Worm (Caenorhabditis elegans) whole organism, L3 larva: ENCODE data around the gene rps-25.
A peak's percentile ranks its signal among the peaks of the same experiment; 100 is the strongest.

Experiments used
- R02D3.7 ChIP-seq: fragments of 150-350 bp; optimal IDR thresholded peaks from 2 replicates; lab custom pipeline; 2014; ENCODE audit warnings: missing biosample characterization, missing genetic modification characterization
- ZK546.5 ChIP-seq: sonication (generic microtip); optimal IDR thresholded peaks from 2 replicates; lab custom pipeline; 2017; ENCODE audit warnings: missing biosample characterization, missing genetic modification characterization
- ama-1 ChIP-seq: fragments of 150-350 bp; optimal IDR thresholded peaks from 2 replicates; lab custom pipeline; 2018
- ceh-16 ChIP-seq: sonication (generic microtip); optimal IDR thresholded peaks from 2 replicates; lab custom pipeline; 2017; ENCODE audit warnings: missing biosample characterization, missing genetic modification characterization
- ceh-28 ChIP-seq: fragments of 150-350 bp; optimal IDR thresholded peaks from 2 replicates; lab custom pipeline; 2014; ENCODE audit warnings: missing biosample characterization, missing genetic modification reagents, missing genetic modification characterization
- ceh-82 ChIP-seq: fragments of 150-350 bp; optimal IDR thresholded peaks from 2 replicates; lab custom pipeline; 2014; ENCODE audit warnings: missing biosample characterization, missing genetic modification characterization
- ceh-9 ChIP-seq: sonication (generic microtip); optimal IDR thresholded peaks from 2 replicates; lab custom pipeline; 2018; ENCODE audit warnings: missing biosample characterization, missing genetic modification characterization
- daf-12 ChIP-seq: fragments of 150-350 bp; optimal IDR thresholded peaks from 2 replicates; lab custom pipeline; 2014; ENCODE audit warnings: missing biosample characterization, missing genetic modification reagents, missing genetic modification characterization
- egl-27 ChIP-seq: sonication (generic microtip); optimal IDR thresholded peaks from 4 replicates; lab custom pipeline; 2017; ENCODE audit warnings: missing biosample characterization, missing genetic modification reagents, missing genetic modification characterization
- egl-5 ChIP-seq: fragments of 150-350 bp; optimal IDR thresholded peaks from 2 replicates; lab custom pipeline; 2017; ENCODE audit warnings: missing biosample characterization, missing genetic modification reagents, missing genetic modification characterization, inconsistent platforms
- elt-2 ChIP-seq: sonication (generic microtip); optimal IDR thresholded peaks from 2 replicates; lab custom pipeline; 2016; ENCODE audit warnings: missing genetic modification reagents, mild to moderate bottlenecking, missing genetic modification characterization, missing compliant biosample characterization
- elt-3 ChIP-seq, 3 experiments: fragments of 150-350 bp in 1 of 3; sonication (generic microtip) in 2 of 3; optimal IDR thresholded peaks; 2 replicates in 2 of 3; 4 replicates in 1 of 3; lab custom pipeline; 2014 to 2017; ENCODE audit warnings: missing biosample characterization in 3 of 3, missing genetic modification characterization in 3 of 3
- eor-1 ChIP-seq, 2 experiments: fragments of 150-350 bp; optimal IDR thresholded peaks; 2 replicates each; lab custom pipeline; 2014 to 2018; ENCODE audit warnings: missing biosample characterization in 2 of 2, missing genetic modification characterization in 2 of 2
- fkh-10 ChIP-seq: sonication (generic microtip); optimal IDR thresholded peaks from 2 replicates; lab custom pipeline; 2017; ENCODE audit warnings: missing biosample characterization, missing genetic modification reagents, missing genetic modification characterization
- fkh-2 ChIP-seq: fragments of 150-350 bp; optimal IDR thresholded peaks from 2 replicates; lab custom pipeline; 2014; ENCODE audit warnings: missing biosample characterization, missing genetic modification reagents, missing genetic modification characterization
- fos-1 ChIP-seq: fragments of 150-350 bp; optimal IDR thresholded peaks from 2 replicates; lab custom pipeline; 2014; ENCODE audit warnings: missing biosample characterization, missing genetic modification characterization
- hmg-11 ChIP-seq: sonication (generic microtip); optimal IDR thresholded peaks from 2 replicates; lab custom pipeline; 2016; ENCODE audit warnings: missing genetic modification characterization, missing compliant biosample characterization
- jun-1 ChIP-seq: fragments of 150-350 bp; optimal IDR thresholded peaks from 2 replicates; lab custom pipeline; 2014; ENCODE audit warnings: missing biosample characterization, missing genetic modification reagents, missing genetic modification characterization
- lin-15B ChIP-seq: fragments of 150-350 bp; optimal IDR thresholded peaks from 2 replicates; lab custom pipeline; 2014; ENCODE audit warnings: missing biosample characterization, missing genetic modification characterization
- lin-39 ChIP-seq: fragments of 150-350 bp; optimal IDR thresholded peaks from 2 replicates; lab custom pipeline; 2018; ENCODE audit warnings: missing biosample characterization, missing genetic modification reagents, missing genetic modification characterization
- lsy-12 ChIP-seq: sonication (generic microtip); optimal IDR thresholded peaks from 2 replicates; lab custom pipeline; 2016; ENCODE audit warnings: mild to moderate bottlenecking, missing genetic modification characterization, missing compliant biosample characterization
- mdl-1 ChIP-seq: fragments of 150-350 bp; optimal IDR thresholded peaks from 2 replicates; lab custom pipeline; 2014; ENCODE audit warnings: missing biosample characterization, missing genetic modification characterization
- nfya-1 ChIP-seq: sonication (generic microtip); optimal IDR thresholded peaks from 2 replicates; lab custom pipeline; 2017; ENCODE audit warnings: missing genetic modification characterization, mild to moderate bottlenecking, missing compliant biosample characterization, antibody characterized with exemption, moderate library complexity; ENCODE audit not compliant: insufficient read depth
- nhr-11 ChIP-seq: fragments of 150-350 bp; optimal IDR thresholded peaks from 2 replicates; lab custom pipeline; 2014; ENCODE audit warnings: missing biosample characterization, missing genetic modification characterization
- nhr-12 ChIP-seq: fragments of 150-350 bp; optimal IDR thresholded peaks from 2 replicates; lab custom pipeline; 2014; ENCODE audit warnings: missing biosample characterization, missing genetic modification characterization
- nhr-23 ChIP-seq: fragments of 150-350 bp; optimal IDR thresholded peaks from 2 replicates; lab custom pipeline; 2014; ENCODE audit warnings: missing biosample characterization, missing genetic modification reagents, missing genetic modification characterization
- nhr-237 ChIP-seq: fragments of 150-350 bp; optimal IDR thresholded peaks from 2 replicates; lab custom pipeline; 2014; ENCODE audit warnings: missing biosample characterization, missing genetic modification characterization
- nhr-28 ChIP-seq: fragments of 150-350 bp; optimal IDR thresholded peaks from 2 replicates; lab custom pipeline; 2014; ENCODE audit warnings: missing biosample characterization, missing genetic modification characterization
- nhr-43 ChIP-seq: sonication (generic microtip); optimal IDR thresholded peaks from 2 replicates; lab custom pipeline; 2016; ENCODE audit warnings: mild to moderate bottlenecking, missing genetic modification characterization, missing compliant biosample characterization; ENCODE audit not compliant: poor library complexity, severe bottlenecking
- nhr-67 ChIP-seq: fragments of 150-350 bp; optimal IDR thresholded peaks from 2 replicates; lab custom pipeline; 2014; ENCODE audit warnings: missing biosample characterization, missing genetic modification characterization
- nhr-76 ChIP-seq: fragments of 150-350 bp; sonication (generic microtip); optimal IDR thresholded peaks from 5 replicates; lab custom pipeline; 2014; ENCODE audit warnings: missing biosample characterization, missing genetic modification characterization
- pha-4 ChIP-seq: fragments of 150-350 bp; optimal IDR thresholded peaks from 2 replicates; lab custom pipeline; 2014; ENCODE audit warnings: missing biosample characterization, missing genetic modification reagents, missing genetic modification characterization
- pqm-1 ChIP-seq: fragments of 150-350 bp; optimal IDR thresholded peaks from 2 replicates; lab custom pipeline; 2017; ENCODE audit warnings: missing biosample characterization, missing genetic modification characterization, inconsistent platforms
- sea-2 ChIP-seq: fragments of 150-350 bp; sonication (generic microtip); optimal IDR thresholded peaks from 4 replicates; lab custom pipeline; 2014; ENCODE audit warnings: missing biosample characterization, missing genetic modification reagents, missing genetic modification characterization
- snpc-4 ChIP-seq: fragments of 150-350 bp; optimal IDR thresholded peaks from 2 replicates; lab custom pipeline; 2014; ENCODE audit warnings: missing biosample characterization, missing genetic modification characterization
- tbx-2 ChIP-seq: sonication (generic microtip); optimal IDR thresholded peaks from 2 replicates; lab custom pipeline; 2016; ENCODE audit warnings: mild to moderate bottlenecking, missing genetic modification characterization, missing compliant biosample characterization
- unc-39 ChIP-seq: sonication (generic microtip); optimal IDR thresholded peaks from 4 replicates; lab custom pipeline; 2017; ENCODE audit warnings: missing biosample characterization, missing genetic modification characterization
- unc-62 ChIP-seq: fragments of 150-350 bp; sonication (generic microtip); optimal IDR thresholded peaks from 4 replicates; lab custom pipeline; 2014; ENCODE audit warnings: missing biosample characterization, missing genetic modification reagents, missing genetic modification characterization
- zag-1 ChIP-seq: fragments of 150-350 bp; optimal IDR thresholded peaks from 2 replicates; lab custom pipeline; 2014; ENCODE audit warnings: missing biosample characterization, missing genetic modification characterization
- ztf-11 ChIP-seq: fragments of 150-350 bp; optimal IDR thresholded peaks from 2 replicates; lab custom pipeline; 2014; ENCODE audit warnings: missing biosample characterization, missing genetic modification characterization
- ztf-4 ChIP-seq: fragments of 150-350 bp; optimal IDR thresholded peaks from 2 replicates; lab custom pipeline; 2014; ENCODE audit warnings: missing biosample characterization, missing genetic modification characterization

Gene rps-25

ce11 chrIV:5952966-5953365, 5.6 kb upstream of the rps-25 start:
- TF ChIP-seq hmg-11 (tag; lab: Kevin White, UChicago) (peak; percentile 52), lin-15B (tag; lab: Kevin White, UChicago) (peak; percentile 35), nhr-237 (tag; lab: Kevin White, UChicago) (no peak), ceh-28 (tag; lab: Kevin White, UChicago) (peak; percentile 33), nfya-1 (tag; lab: Kevin White, UChicago) (peak; percentile 77), zag-1 (no peak), unc-39 (tag; lab: Kevin White, UChicago) (no peak), lin-39 (tag; lab: Kevin White, UChicago) (peak; percentile 72), sea-2 (peak; percentile 54), fkh-10 (GFP tag; lab: Kevin White, UChicago) (peak; percentile 65), tbx-2 (tag; lab: Kevin White, UChicago) (peak; percentile 4)

ce11 chrIV:5949964-5950363, 2.6 kb upstream of the rps-25 start:
- no peak for TF ChIP-seq nhr-11 (tag; lab: Kevin White, UChicago)
- TF ChIP-seq snpc-4 (tag; lab: Kevin White, UChicago), result no peak
- no peak for TF ChIP-seq ceh-9 (tag; lab: Kevin White, UChicago)
- no peak for TF ChIP-seq nhr-23 (tag; lab: Kevin White, UChicago)
- TF ChIP-seq lin-15B (tag; lab: Kevin White, UChicago), result no peak
- TF ChIP-seq, all 47 proteins: peak for 0

ce11 chrIV:5948712-5949111, 1.3 kb upstream of the rps-25 start:
- TF ChIP-seq nhr-76 (tag; lab: Kevin White, UChicago) (no peak), fos-1 (tag; lab: Kevin White, UChicago) (no peak), fkh-10 (GFP tag; lab: Kevin White, UChicago) (no peak), nhr-28 (tag; lab: Kevin White, UChicago) (no peak), ztf-4 (tag; lab: Kevin White, UChicago) (no peak), ceh-16 (no peak), zag-1 (no peak), hmg-11 (tag; lab: Kevin White, UChicago) (no peak), jun-1 (tag; lab: Kevin White, UChicago) (no peak), unc-62 (GFP tag; lab: Kevin White, UChicago) (no peak), tbx-2 (tag; lab: Kevin White, UChicago) (no peak), ceh-82 (tag; lab: Kevin White, UChicago) (no peak), R02D3.7 (no peak), egl-5 (no peak), fkh-2 (tag; lab: Kevin White, UChicago) (no peak), egl-27 (tag; lab: Kevin White, UChicago) (no peak), nhr-12 (no peak), ztf-11 (tag; lab: Kevin White, UChicago) (no peak), elt-2 (tag; lab: Kevin White, UChicago) (no peak)

DNA sequence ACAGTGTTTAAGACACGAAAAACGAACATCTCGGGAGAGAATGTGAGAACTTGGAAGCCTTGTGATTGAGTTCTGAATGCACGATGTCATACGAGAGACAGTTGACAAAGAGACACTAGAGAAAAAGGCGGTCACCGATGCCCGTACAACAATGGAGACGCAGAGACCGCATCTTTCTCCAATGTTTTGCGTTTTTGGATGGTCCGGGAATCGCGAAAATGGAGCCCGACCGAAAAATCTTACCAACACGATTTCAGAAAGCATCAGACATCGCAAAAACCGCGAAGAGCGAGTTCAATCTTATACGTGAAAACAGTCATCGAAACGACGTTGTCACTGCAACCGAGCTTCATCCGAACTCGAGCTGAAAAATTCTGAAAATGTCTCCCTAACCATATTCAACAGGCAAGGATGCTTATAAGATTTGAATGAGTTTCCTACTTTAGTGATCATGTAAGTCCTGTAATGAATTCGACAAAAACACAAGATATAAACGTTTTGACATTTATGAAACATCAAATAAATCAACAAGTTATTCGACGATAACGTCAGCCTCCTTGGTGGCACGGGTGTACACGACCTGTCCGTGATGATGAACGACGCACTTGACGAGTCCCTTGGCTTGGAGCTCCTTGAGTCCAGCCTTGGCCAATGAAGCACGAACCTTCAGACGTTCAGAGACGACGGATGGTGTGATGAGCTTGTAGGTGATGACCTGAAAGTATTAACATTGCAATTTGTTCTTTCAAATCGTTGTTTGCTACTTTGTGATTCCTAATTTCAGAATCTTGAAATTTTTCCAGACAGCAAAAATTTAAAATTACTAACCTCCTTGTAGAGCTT, 582 bp downstream of the rps-25 start, which contains the start of gene inx-7:
inx-7 (minus strand) TSS at position 37 of the 843 bp plus-strand sequence.
- TF ChIP-seq nhr-12, result no peak
- peak; percentile 53 for TF ChIP-seq ama-1 (lab: Kevin White, UChicago)
- peak; percentile 32 for TF ChIP-seq nhr-43 (tag; lab: Kevin White, UChicago)
- TF ChIP-seq lsy-12 (tag; lab: Kevin White, UChicago), result no peak
- TF ChIP-seq ceh-28 (tag; lab: Kevin White, UChicago), result no peak
- peak; percentile 6 for TF ChIP-seq lin-39 (tag; lab: Kevin White, UChicago)
- no peak for TF ChIP-seq nhr-23 (tag; lab: Kevin White, UChicago)
- TF ChIP-seq nhr-11 (tag; lab: Kevin White, UChicago), result no peak
- no peak for TF ChIP-seq sea-2
- no peak for TF ChIP-seq ztf-11 (tag; lab: Kevin White, UChicago)
- no peak for TF ChIP-seq lin-15B (tag; lab: Kevin White, UChicago)
- TF ChIP-seq egl-5, result no peak
- no peak for TF ChIP-seq ZK546.5 (tag; lab: Kevin White, UChicago)
- no peak for TF ChIP-seq zag-1
- TF ChIP-seq mdl-1, result no peak
- TF ChIP-seq nhr-67 (tag; lab: Kevin White, UChicago), result no peak
- peak; percentile 4 for TF ChIP-seq hmg-11 (tag; lab: Kevin White, UChicago)
- TF ChIP-seq snpc-4 (tag; lab: Kevin White, UChicago), result no peak
- TF ChIP-seq pha-4 (tag; lab: Kevin White, UChicago), result no peak
- no peak for TF ChIP-seq fkh-10 (GFP tag; lab: Kevin White, UChicago)
- no peak for TF ChIP-seq daf-12 (tag; lab: Kevin White, UChicago)
- TF ChIP-seq nhr-28 (tag; lab: Kevin White, UChicago), result no peak
- no peak for TF ChIP-seq fkh-2 (tag; lab: Kevin White, UChicago)
- no peak for TF ChIP-seq nhr-237 (tag; lab: Kevin White, UChicago)
- TF ChIP-seq R02D3.7, result peak; percentile 27
- TF ChIP-seq tbx-2 (tag; lab: Kevin White, UChicago), result no peak
- TF ChIP-seq nhr-76 (tag; lab: Kevin White, UChicago), result no peak
- no peak for TF ChIP-seq pqm-1 (tag; lab: Kevin White, UChicago)
- no peak for TF ChIP-seq unc-39 (tag; lab: Kevin White, UChicago)
- no peak for TF ChIP-seq nfya-1 (tag; lab: Kevin White, UChicago)
- TF ChIP-seq elt-3 (tag; optimal IDR thresholded peaks at IDR 0.05; lab: Kevin White, UChicago), result no peak
- TF ChIP-seq eor-1 (tag; optimal IDR thresholded peaks at IDR 0.05; lab: Kevin White, UChicago), result no peak
- TF ChIP-seq ceh-82 (tag; lab: Kevin White, UChicago), result no peak
- no peak for TF ChIP-seq ceh-16
